Worm (Caenorhabditis elegans) whole organism, dauer: Measurements from ENCODE around the gene ZK1307.8.

Source experiments
- unc-62 ChIP-seq: sonication (generic microtip); optimal IDR thresholded peaks from 2 replicates; lab custom pipeline; 2017; ENCODE audit warnings: missing biosample characterization, missing genetic modification reagents, missing genetic modification characterization

Gene ZK1307.8

DNA sequence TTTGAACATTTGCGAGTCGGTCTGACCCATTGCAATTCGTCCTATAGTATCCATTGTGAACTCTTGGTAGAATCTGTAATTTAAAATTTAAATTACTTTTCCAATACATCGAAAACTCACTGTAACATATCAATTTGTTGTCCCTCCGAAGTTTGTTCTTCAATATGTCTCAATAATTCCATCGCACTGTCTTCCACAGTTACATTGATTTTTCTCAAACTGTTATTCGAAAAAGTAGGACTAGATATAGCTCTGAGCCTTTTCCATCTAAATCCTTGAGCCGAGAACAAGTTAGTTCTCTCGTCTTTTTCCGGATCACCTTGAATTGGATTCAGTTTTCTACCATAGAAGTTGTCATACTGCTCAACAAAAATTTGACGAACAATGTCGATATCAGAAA, 37.7 kb downstream of the ZK1307.8 start:
- no peak for TF ChIP-seq unc-62

DNA sequence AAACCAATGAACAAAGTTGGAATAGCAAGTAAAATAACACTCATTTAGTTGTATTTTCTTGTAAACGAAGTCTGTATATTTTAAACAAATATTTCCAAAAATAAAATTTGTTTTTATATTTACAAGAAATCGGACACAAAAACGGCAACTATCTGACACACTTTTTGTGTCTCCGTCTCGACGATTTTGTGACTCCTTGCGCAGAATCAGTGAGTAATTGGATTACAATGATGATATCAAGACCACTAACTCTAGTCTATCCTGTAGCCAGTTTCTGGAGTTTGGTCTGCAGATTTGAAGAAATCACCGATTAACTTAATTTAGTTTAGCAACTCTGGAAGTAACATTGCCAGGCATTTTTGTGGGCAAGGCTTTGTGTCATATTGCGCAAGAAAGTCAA, 38.4 kb downstream of the ZK1307.8 start, which contains the start of gene cyp-13A10:
Gene cyp-13A10 (minus strand): TSS at position 88 of the 400 bp plus-strand sequence.
- no peak for TF ChIP-seq unc-62

DNA sequence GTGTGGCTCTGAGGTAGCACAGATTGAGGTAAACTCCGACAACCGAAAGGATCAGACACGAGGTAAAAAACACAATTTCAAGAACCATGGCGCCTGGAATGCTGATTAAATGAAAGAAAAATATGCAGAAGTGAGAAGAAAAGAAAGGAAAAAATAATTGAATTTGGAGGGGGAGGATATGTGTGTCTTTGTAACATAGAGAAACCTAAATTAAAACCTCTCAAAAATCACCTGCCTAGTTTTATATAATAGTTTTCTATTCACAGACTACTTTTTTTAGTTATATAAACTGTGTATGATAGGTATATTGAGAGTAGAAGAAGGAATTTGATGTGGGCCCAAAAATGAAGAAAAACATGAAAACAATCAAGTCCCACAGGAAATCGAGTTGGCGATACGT, 41.2 kb downstream of the ZK1307.8 start, which contains the start of gene ZK1320.5:
Gene ZK1320.5 (minus strand): TSS at position 101 of the 400 bp plus-strand sequence.
- no peak for TF ChIP-seq unc-62

DNA sequence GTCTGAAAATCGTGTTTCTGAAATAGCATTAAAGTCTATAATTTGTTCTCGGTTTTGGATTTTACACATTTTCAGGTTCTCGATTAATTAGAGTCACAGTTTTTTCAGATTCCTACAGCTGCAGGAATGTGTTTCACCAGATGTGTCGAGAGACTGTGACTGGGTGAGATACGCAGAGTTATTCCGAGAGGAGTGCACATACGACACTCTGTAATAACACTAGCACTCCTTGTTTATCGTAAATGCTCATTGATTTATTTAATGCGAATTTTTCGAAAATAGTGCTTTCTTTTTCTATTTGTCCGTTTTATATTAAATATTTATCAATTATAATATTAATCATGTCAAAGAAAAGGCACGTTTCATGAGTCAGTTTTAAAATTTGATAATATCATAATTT, 43.0 kb downstream of the ZK1307.8 start, which contains the start of gene ZK1320.11:
Gene ZK1320.11 (plus strand): TSS at position 243 of the 400 bp plus-strand sequence.
- no peak for TF ChIP-seq unc-62

DNA sequence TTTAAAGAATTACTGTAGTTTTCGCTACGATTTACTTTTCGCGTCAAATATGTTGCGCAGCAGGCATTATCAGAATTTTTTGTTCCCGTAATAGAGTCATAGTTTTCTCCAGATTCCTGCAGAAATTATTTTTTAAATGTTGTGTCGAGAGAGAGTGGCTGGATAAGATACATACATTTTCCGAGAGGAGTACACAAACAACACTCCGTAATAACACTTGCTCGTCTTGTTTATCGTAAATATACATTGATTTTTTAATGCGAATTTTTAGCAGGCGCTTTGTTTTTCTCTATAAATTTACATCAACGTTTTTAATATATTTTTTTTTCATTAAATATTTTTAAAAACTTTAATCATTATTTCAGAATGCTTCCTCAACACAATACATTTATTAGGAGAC, 44.5 kb downstream of the ZK1307.8 start, which contains the start of gene taf-8:
Gene taf-8 (plus strand): TSS at position 360 of the 400 bp plus-strand sequence.
- TF ChIP-seq unc-62: no peak

DNA sequence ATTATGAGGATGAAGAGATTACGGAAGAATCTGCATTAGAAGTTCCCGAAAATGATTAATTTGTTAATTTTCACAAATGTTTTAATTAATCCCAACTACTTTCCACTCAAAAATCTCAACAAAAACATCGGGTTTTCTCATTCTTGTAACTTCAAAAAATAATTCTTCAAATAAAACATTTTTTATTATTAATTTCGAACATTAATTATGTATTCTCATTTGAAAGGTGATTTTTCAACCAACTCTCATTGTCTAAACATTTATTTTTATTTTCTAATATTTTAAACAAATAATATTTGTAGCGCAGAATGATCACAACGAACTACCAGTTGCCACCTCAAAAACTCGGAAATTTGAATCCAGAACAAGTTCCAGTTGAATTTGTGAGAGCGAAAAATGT, 46.9 kb downstream of the ZK1307.8 start, which contains the start of gene ZK1320.7:
Gene ZK1320.7 (plus strand): TSS at position 301 of the 400 bp plus-strand sequence.
- TF ChIP-seq unc-62: no peak

DNA sequence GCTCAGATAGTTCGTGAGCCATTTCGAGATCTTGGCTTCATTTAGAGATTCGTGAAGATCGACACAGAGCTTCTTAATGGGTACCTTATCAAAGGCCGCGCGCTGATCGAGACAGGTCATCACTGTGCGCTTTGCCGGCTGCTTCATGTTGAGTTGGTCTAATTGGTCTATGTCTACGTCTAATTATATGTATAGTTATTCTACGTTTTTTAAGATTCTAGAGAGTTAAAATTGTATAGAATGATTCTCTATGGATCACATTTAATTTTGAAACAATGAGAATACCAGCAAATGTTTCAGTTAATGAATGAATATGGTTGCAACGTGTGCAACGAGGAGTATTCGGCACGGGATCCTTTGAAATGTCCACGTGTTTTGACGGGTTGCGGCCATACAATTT, 50.3 kb downstream of the ZK1307.8 start, which contains the start of gene arc-1:
Gene arc-1 (plus strand): TSS at position 301 of the 400 bp plus-strand sequence.
- TF ChIP-seq unc-62: no peak
